Worm (Caenorhabditis elegans) whole organism, L1 larva: ENCODE data around the gene lgc-14.

Source experiments
- ama-1 ChIP-seq: fragments of 150-350 bp; optimal IDR thresholded peaks from 2 replicates; lab custom pipeline; 2014
- ceh-88 ChIP-seq: fragments of 200-800 bp; sonication (Bioruptor generic); IDR thresholded peaks from 2 replicates; pipeline ENCODE4 v1.3.6; 2022; ENCODE audit warnings: missing genetic modification characterization, missing compliant biosample characterization
- ces-1 ChIP-seq: fragments of 150-350 bp; optimal IDR thresholded peaks from 2 replicates; lab custom pipeline; 2014; ENCODE audit warnings: missing biosample characterization, missing genetic modification reagents, missing genetic modification characterization
- egl-13 ChIP-seq: sonication (generic microtip); optimal IDR thresholded peaks from 2 replicates; lab custom pipeline; 2016; ENCODE audit warnings: missing genotype, missing genetic modification reagents, missing genetic modification characterization, missing compliant biosample characterization
- hlh-17 ChIP-seq: fragments of 200-800 bp; sonication (Bioruptor generic); optimal IDR thresholded peaks from 2 replicates; lab custom pipeline; 2018; ENCODE audit warnings: missing genetic modification characterization, mild to moderate bottlenecking, missing compliant biosample characterization, moderate library complexity, borderline replicate concordance
- lin-39 ChIP-seq: fragments of 150-350 bp; optimal IDR thresholded peaks from 2 replicates; lab custom pipeline; 2014; ENCODE audit warnings: missing biosample characterization, missing genetic modification reagents, missing genetic modification characterization
- mep-1 ChIP-seq: fragments of 150-350 bp; optimal IDR thresholded peaks from 2 replicates; lab custom pipeline; 2014; ENCODE audit warnings: missing biosample characterization, missing genetic modification characterization
- nhr-11 ChIP-seq: fragments of 150-350 bp; optimal IDR thresholded peaks from 2 replicates; lab custom pipeline; 2014; ENCODE audit warnings: missing biosample characterization, missing genetic modification characterization
- nhr-12 ChIP-seq: sonication (generic microtip); optimal IDR thresholded peaks from 2 replicates; lab custom pipeline; 2017; ENCODE audit warnings: missing biosample characterization, missing genetic modification characterization
- nhr-237 ChIP-seq: fragments of 150-350 bp; optimal IDR thresholded peaks from 2 replicates; lab custom pipeline; 2014; ENCODE audit warnings: missing biosample characterization, missing genetic modification characterization
- nhr-76 ChIP-seq: sonication (generic microtip); optimal IDR thresholded peaks from 2 replicates; lab custom pipeline; 2017; ENCODE audit warnings: missing biosample characterization, missing genetic modification characterization
- unc-130 ChIP-seq: fragments of 150-350 bp; optimal IDR thresholded peaks from 2 replicates; lab custom pipeline; 2017; ENCODE audit warnings: missing biosample characterization, missing genetic modification characterization, inconsistent platforms
- unc-62 ChIP-seq: fragments of 150-350 bp; optimal IDR thresholded peaks from 2 replicates; lab custom pipeline; 2014; ENCODE audit warnings: missing biosample characterization, missing genetic modification reagents, missing genetic modification characterization
- ztf-4 ChIP-seq: fragments of 150-350 bp; optimal IDR thresholded peaks from 2 replicates; lab custom pipeline; 2014; ENCODE audit warnings: missing biosample characterization, missing genetic modification characterization

DNA sequence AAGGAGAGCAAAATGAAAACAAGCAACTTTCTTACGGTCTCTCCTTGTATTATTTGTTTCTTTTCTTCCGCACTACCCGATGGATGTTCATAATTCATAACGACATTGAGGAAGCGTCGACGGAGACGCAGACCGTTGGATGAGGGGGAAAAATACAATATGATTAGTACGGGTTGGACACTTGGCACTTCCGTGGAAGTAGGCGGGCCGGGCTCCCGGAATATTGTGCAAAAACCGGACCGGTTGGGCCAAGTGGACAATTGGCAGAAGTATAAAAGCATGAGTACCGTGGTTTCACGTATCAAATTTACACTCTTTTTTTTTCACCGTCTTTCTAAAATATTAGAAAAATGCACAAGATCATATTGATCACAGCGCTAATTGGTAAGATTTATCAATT lies 31.3 kb downstream of the lgc-14 start, which contains the start of gene M153.3:
- no peak for TF ChIP-seq nhr-11 (tag; lab: Kevin White, UChicago)
- TF ChIP-seq mep-1 (tag; lab: Kevin White, UChicago) = no peak
- TF ChIP-seq egl-13 (tag; lab: Kevin White, UChicago) = no peak
- no peak for TF ChIP-seq hlh-17 (GFP tag; lab: Kevin White, UChicago)
- no peak for TF ChIP-seq nhr-76 (tag; lab: Kevin White, UChicago)
- TF ChIP-seq ceh-88 = no peak
- no peak for TF ChIP-seq nhr-12 (tag; lab: Kevin White, UChicago)
- TF ChIP-seq nhr-237 (tag; lab: Kevin White, UChicago) = no peak
- no peak for TF ChIP-seq ama-1 (lab: Kevin White, UChicago)
- TF ChIP-seq ces-1 (GFP tag; lab: Kevin White, UChicago) = no peak
- no peak for TF ChIP-seq unc-62 (GFP tag; lab: Kevin White, UChicago)
- TF ChIP-seq unc-130 (tag; lab: Kevin White, UChicago) = no peak
- no peak for TF ChIP-seq ztf-4 (tag; lab: Kevin White, UChicago)
- TF ChIP-seq lin-39 (tag; lab: Kevin White, UChicago) = no peak
